Fruit fly (Drosophila melanogaster) whole organism, embryonic: Measurements from ENCODE around the gene sima.

ENCODE experiments used
- Awh ChIP-seq: fragments of 200-800 bp; sonication (Bioruptor generic); IDR thresholded peaks from 2 replicates; pipeline ENCODE4, ENCODE4 v1.3.6; 2022; ENCODE audit warnings: missing biosample characterization, missing genetic modification characterization
- CG10147 ChIP-seq: fragments of 200-800 bp; sonication (Bioruptor generic); optimal IDR thresholded peaks from 2 replicates; lab custom pipeline; 2019; ENCODE audit warnings: missing biosample characterization, mild to moderate bottlenecking, missing genetic modification characterization, moderate library complexity
- CG11504 ChIP-seq: fragments of 200-800 bp; sonication (Bioruptor generic); optimal IDR thresholded peaks from 3 replicates; lab custom pipeline; 2019; ENCODE audit warnings: missing biosample characterization, mild to moderate bottlenecking, missing genetic modification characterization, moderate library complexity
- CG14860 ChIP-seq: fragments of 200-800 bp; sonication (Bioruptor generic); IDR thresholded peaks from 3 replicates; pipeline ENCODE4 v1.3.6; 2022; ENCODE audit warnings: missing biosample characterization, missing genetic modification characterization; ENCODE audit not compliant: partially characterized antibody
- CG15269 ChIP-seq: fragments of 200-800 bp; sonication (Bioruptor generic); optimal IDR thresholded peaks from 2 replicates; lab custom pipeline; 2018; ENCODE audit warnings: missing biosample characterization, mild to moderate bottlenecking, missing genetic modification characterization, moderate library complexity
- CG1603 ChIP-seq: fragments of 200-800 bp; sonication (Bioruptor generic); optimal IDR thresholded peaks from 2 replicates; lab custom pipeline; 2019; ENCODE audit warnings: missing biosample characterization, mild to moderate bottlenecking, missing genetic modification characterization, moderate library complexity
- CG17359 ChIP-seq: fragments of 200-800 bp; sonication (Bioruptor generic); optimal IDR thresholded peaks from 3 replicates; lab custom pipeline; 2018; ENCODE audit warnings: missing biosample characterization, mild to moderate bottlenecking, missing genetic modification characterization, moderate library complexity
- CG1832 ChIP-seq: fragments of 200-800 bp; sonication (Bioruptor generic); optimal IDR thresholded peaks from 2 replicates; lab custom pipeline; 2017; ENCODE audit warnings: missing biosample characterization, mild to moderate bottlenecking, missing genetic modification characterization, inconsistent platforms
- CG2678 ChIP-seq: fragments of 200-800 bp; sonication (Bioruptor generic); optimal IDR thresholded peaks from 3 replicates; lab custom pipeline; 2019; ENCODE audit warnings: missing biosample characterization, mild to moderate bottlenecking, missing genetic modification characterization, moderate library complexity
- CG32772 ChIP-seq: fragments of 200-800 bp; sonication (Bioruptor generic); IDR thresholded peaks from 2 replicates; pipeline ENCODE4 v1.3.6; 2022; ENCODE audit warnings: missing biosample characterization, missing genetic modification characterization
- CG3726 ChIP-seq: fragments of 200-800 bp; sonication (Bioruptor generic); IDR thresholded peaks from 3 replicates; pipeline ENCODE4, ENCODE4 v1.3.6; 2022; ENCODE audit warnings: missing biosample characterization, missing genetic modification characterization
- CG5180 ChIP-seq: fragments of 200-800 bp; sonication (Bioruptor generic); optimal IDR thresholded peaks from 3 replicates; lab custom pipeline; 2017; ENCODE audit warnings: missing biosample characterization, missing genetic modification characterization, mild to moderate bottlenecking, moderate library complexity, missing genetic modification reagents
- CG7839 ChIP-seq: fragments of 200-800 bp; sonication (Bioruptor generic); optimal IDR thresholded peaks from 3 replicates; lab custom pipeline; 2018; ENCODE audit warnings: missing biosample characterization, mild to moderate bottlenecking, missing genetic modification characterization, moderate library complexity
- CG9932 ChIP-seq: fragments of 200-800 bp; sonication (Bioruptor generic); IDR thresholded peaks from 2 replicates; pipeline ENCODE4 v1.3.6; 2022; ENCODE audit warnings: missing biosample characterization, missing genetic modification characterization
- H15 ChIP-seq: fragments of 200-800 bp; sonication (Bioruptor generic); IDR thresholded peaks from 3 replicates; pipeline ENCODE4 v1.3.6; 2022; ENCODE audit warnings: missing biosample characterization, missing genetic modification characterization
- H2.0 ChIP-seq: fragments of 200-800 bp; sonication (Bioruptor generic); IDR thresholded peaks from 2 replicates; pipeline ENCODE4 v1.3.6; 2022; ENCODE audit warnings: missing biosample characterization, missing genetic modification characterization
- Hsf ChIP-seq: fragments of 200-800 bp; sonication (Bioruptor generic); optimal IDR thresholded peaks from 3 replicates; lab custom pipeline; 2016; ENCODE audit warnings: missing biosample characterization, missing genetic modification characterization
- Jarid2 ChIP-seq: fragments of 200-800 bp; sonication (Bioruptor generic); optimal IDR thresholded peaks from 3 replicates; lab custom pipeline; 2017; ENCODE audit warnings: mild to moderate bottlenecking, missing biosample characterization, missing genetic modification reagents, missing genetic modification characterization
- Med ChIP-seq: fragments of 200-800 bp; sonication (Bioruptor generic); peaks from one replicate; lab custom pipeline; 2016; ENCODE audit warnings: missing biosample characterization, missing genetic modification characterization, mild to moderate bottlenecking, inconsistent platforms, moderate library complexity
- Mrtf ChIP-seq: fragments of 200-800 bp; sonication (Bioruptor generic); IDR thresholded peaks from 3 replicates; pipeline ENCODE4 v1.3.6; 2022; ENCODE audit warnings: missing biosample characterization, missing genetic modification characterization
- Myb ChIP-seq: fragments of 200-800 bp; sonication (Bioruptor generic); optimal IDR thresholded peaks from 2 replicates; lab custom pipeline; 2016; ENCODE audit warnings: missing biosample characterization, missing genetic modification characterization
- Ptx1 ChIP-seq: fragments of 200-800 bp; sonication (Bioruptor generic); IDR thresholded peaks from 2 replicates; pipeline ENCODE4 v1.3.6; 2022; ENCODE audit warnings: missing biosample characterization, missing genetic modification characterization
- Sox100B ChIP-seq: fragments of 200-800 bp; sonication (Bioruptor generic); optimal IDR thresholded peaks from 3 replicates; lab custom pipeline; 2018; ENCODE audit warnings: missing biosample characterization, mild to moderate bottlenecking, missing genetic modification characterization
- Sox102F ChIP-seq: fragments of 200-800 bp; sonication (Bioruptor generic); optimal IDR thresholded peaks from 2 replicates; lab custom pipeline; 2018; ENCODE audit warnings: missing biosample characterization, mild to moderate bottlenecking, missing genetic modification characterization, moderate library complexity
- Vsx1 ChIP-seq: fragments of 200-800 bp; sonication (Bioruptor generic); optimal IDR thresholded peaks from 2 replicates; lab custom pipeline; 2017; ENCODE audit warnings: missing biosample characterization, mild to moderate bottlenecking, missing genetic modification characterization, missing genetic modification reagents
- az2 ChIP-seq: fragments of 200-800 bp; sonication (Bioruptor generic); optimal IDR thresholded peaks from 3 replicates; lab custom pipeline; 2016; ENCODE audit warnings: missing biosample characterization, missing genetic modification characterization
- bsh ChIP-seq, 2 experiments: fragments of 200-800 bp; sonication (Bioruptor generic); optimal IDR thresholded peaks; 2 replicates each; lab custom pipeline; 2017 to 2018; ENCODE audit warnings: mild to moderate bottlenecking in 2 of 2, missing biosample characterization in 2 of 2, missing genetic modification characterization in 2 of 2, moderate library complexity in 1 of 2
- cad ChIP-seq: fragments of >200 bp; optimal IDR thresholded peaks from 2 replicates; lab custom pipeline; 2017; ENCODE audit warnings: missing biosample characterization, missing genetic modification characterization
- chm ChIP-seq: fragments of 200-800 bp; sonication (Bioruptor generic); IDR thresholded peaks from 2 replicates; pipeline ENCODE4 v1.3.6; 2022; ENCODE audit warnings: missing biosample characterization, missing genetic modification characterization
- ci ChIP-seq: fragments of 200-800 bp; sonication (Bioruptor generic); IDR thresholded peaks from 3 replicates; pipeline ENCODE4 v1.3.6; 2022; ENCODE audit warnings: missing biosample characterization, missing genetic modification characterization
- dan ChIP-seq: fragments of 200-800 bp; sonication (Bioruptor generic); IDR thresholded peaks from 2 replicates; pipeline ENCODE4 v1.3.6; 2022; ENCODE audit warnings: missing biosample characterization, missing genetic modification characterization
- gem ChIP-seq: fragments of 200-800 bp; sonication (Bioruptor generic); optimal IDR thresholded peaks from 2 replicates; lab custom pipeline; 2019; ENCODE audit warnings: missing biosample characterization, mild to moderate bottlenecking, missing genetic modification characterization, moderate library complexity
- hbn ChIP-seq: fragments of 200-800 bp; sonication (Bioruptor generic); IDR thresholded peaks from 2 replicates; pipeline ENCODE4 v1.3.6; 2022; ENCODE audit warnings: missing biosample characterization, missing genetic modification characterization; ENCODE audit not compliant: partially characterized antibody
- ind ChIP-seq: fragments of 200-800 bp; sonication (Bioruptor generic); optimal IDR thresholded peaks from 3 replicates; lab custom pipeline; 2016; ENCODE audit warnings: missing biosample characterization, missing genetic modification characterization
- jing ChIP-seq: fragments of 200-800 bp; sonication (Bioruptor generic); optimal IDR thresholded peaks from 2 replicates; lab custom pipeline; 2018; ENCODE audit warnings: missing biosample characterization, mild to moderate bottlenecking, missing genetic modification characterization
- lilli ChIP-seq: fragments of 200-800 bp; sonication (Bioruptor generic); optimal IDR thresholded peaks from 3 replicates; lab custom pipeline; 2016; ENCODE audit warnings: missing biosample characterization, missing genetic modification characterization
- lola ChIP-seq, 3 experiments: fragments of >200 bp in 2 of 3; fragments of 200-800 bp in 1 of 3; sonication (Bioruptor generic) in 1 of 3; optimal IDR thresholded peaks; 2 replicates each; lab custom pipeline; 2017 to 2019; ENCODE audit warnings: missing biosample characterization in 3 of 3, missing genetic modification characterization in 3 of 3, mild to moderate bottlenecking in 1 of 3, moderate library complexity in 1 of 3
- nom ChIP-seq: fragments of 200-800 bp; sonication (Bioruptor generic); optimal IDR thresholded peaks from 2 replicates; lab custom pipeline; 2017; ENCODE audit warnings: missing biosample characterization, missing genetic modification characterization, mild to moderate bottlenecking, moderate library complexity, missing genetic modification reagents
- pan ChIP-seq, 4 experiments: fragments of >200 bp in 3 of 4; fragments of 200-800 bp in 1 of 4; sonication (Bioruptor generic) in 1 of 4; optimal IDR thresholded peaks in 3 of 4; IDR thresholded peaks in 1 of 4; 2 replicates each; pipeline versions ENCODE4 v1.3.6 to Lab custom; 2017 to 2022; ENCODE audit warnings: missing biosample characterization in 2 of 4, missing genetic modification characterization in 2 of 4, mixed read lengths in 1 of 4
- phol ChIP-seq: fragments of 200-800 bp; sonication (Bioruptor generic); optimal IDR thresholded peaks from 3 replicates; lab custom pipeline; 2018; ENCODE audit warnings: missing biosample characterization, mild to moderate bottlenecking, missing genetic modification characterization, moderate library complexity
- prd ChIP-seq, 3 experiments: fragments of >200 bp in 2 of 3; fragments of 200-800 bp in 1 of 3; sonication (Bioruptor generic) in 1 of 3; optimal IDR thresholded peaks in 2 of 3; IDR thresholded peaks in 1 of 3; 2 replicates in 2 of 3; 3 replicates in 1 of 3; pipeline versions ENCODE4 v1.3.6 to Lab custom; 2017 to 2022; ENCODE audit warnings: missing biosample characterization in 1 of 3, missing genetic modification characterization in 1 of 3
- ranshi ChIP-seq: fragments of 200-800 bp; sonication (Bioruptor generic); IDR thresholded peaks from 2 replicates; pipeline ENCODE4 v1.3.6; 2022; ENCODE audit warnings: missing biosample characterization, missing genetic modification characterization
- salm ChIP-seq: fragments of 200-800 bp; sonication (Bioruptor generic); optimal IDR thresholded peaks from 2 replicates; lab custom pipeline; 2018; ENCODE audit warnings: missing biosample characterization, mild to moderate bottlenecking, missing genetic modification characterization
- ttk ChIP-seq: fragments of 200-800 bp; sonication (Bioruptor generic); IDR thresholded peaks from 2 replicates; pipeline ENCODE4 v2.1.2; 2022; ENCODE audit warnings: missing biosample characterization, missing genetic modification characterization
- tup ChIP-seq: fragments of 200-800 bp; sonication (Bioruptor generic); optimal IDR thresholded peaks from 2 replicates; lab custom pipeline; 2016; ENCODE audit warnings: missing biosample characterization, mild to moderate bottlenecking, missing genetic modification characterization, moderate library complexity
- vvl ChIP-seq: fragments of 200-800 bp; sonication (Bioruptor generic); IDR thresholded peaks from 2 replicates; pipeline ENCODE4 v1.3.6; 2022; ENCODE audit warnings: missing biosample characterization, missing genetic modification characterization

Gene sima

dm6 chr3R:30092700-30093044, 34.6 kb downstream of the sima start (continued):
- TF ChIP-seq tup (GFP tag; lab: Kevin White, UChicago) = peak; percentile 72

- TF ChIP-seq Hsf = no peak
- no peak for TF ChIP-seq Awh (GFP tag; lab: Robert Waterston, UW)
- TF ChIP-seq salm = no peak
- no peak for TF ChIP-seq Myb (GFP tag; lab: Kevin White, UChicago)
- TF ChIP-seq CG10147 (GFP tag; lab: Kevin White, UChicago) = no peak
- TF ChIP-seq dan (GFP tag; lab: Robert Waterston, UW) = no peak
- TF ChIP-seq jing (GFP tag; lab: Kevin White, UChicago) = no peak
- TF ChIP-seq phol (tag; lab: Kevin White, UChicago) = no peak
- TF ChIP-seq CG3726 (GFP tag; lab: Robert Waterston, UW) = no peak
- TF ChIP-seq hbn (GFP tag; lab: Robert Waterston, UW) = no peak
- TF ChIP-seq cad (GFP tag; lab: Kevin White, UChicago) = no peak
- no peak for TF ChIP-seq Jarid2
- no peak for TF ChIP-seq Sox100B (GFP tag; lab: Kevin White, UChicago)
- no peak for TF ChIP-seq ci
- no peak for TF ChIP-seq chm
- no peak for TF ChIP-seq vvl (GFP tag; lab: Robert Waterston, UW)
Measured at dm6 chr3R:30095381-30095780, 37.3 kb downstream of the sima start.

dm6 chr3R:30095855-30096254, 37.7 kb downstream of the sima start:
- TF ChIP-seq ind (GFP tag; lab: Kevin White, UChicago) = peak; percentile 42
- TF ChIP-seq CG15269 (tag; lab: Kevin White, UChicago) = peak; percentile 5
- no peak for TF ChIP-seq prd (optimal IDR thresholded peaks at IDR 0.05; lab: Kevin White, UChicago)
- peak; percentile 56; the same call in 1 of the 3 replicates for TF ChIP-seq prd (GFP tag; IDR thresholded peaks at IDR 0.05; lab: Robert Waterston, UW)
- TF ChIP-seq CG1832 (GFP tag; lab: Kevin White, UChicago) = no peak
- 0 out of 3 replicates have a peak, but pooled peaks have one; percentile 29 for TF ChIP-seq Mrtf
- TF ChIP-seq CG17359 (tag; lab: Kevin White, UChicago) = peak; percentile 18
- TF ChIP-seq nom (GFP tag; lab: Kevin White, UChicago) = peak; percentile 30
- TF ChIP-seq CG14860 = no peak
- peak; percentile 32; the same call in 1 of the 2 replicates for TF ChIP-seq CG32772
- peak; percentile 33 for TF ChIP-seq CG1603 (tag; lab: Kevin White, UChicago)
- peak; percentile 27; the same call in 1 of the 2 replicates for TF ChIP-seq H2.0 (GFP tag; lab: Robert Waterston, UW)
- TF ChIP-seq CG7839 = peak; percentile 12
- TF ChIP-seq H15 (GFP tag; lab: Robert Waterston, UW) = 0 out of 3 replicates have a peak, but pooled peaks have one; percentile 34
- TF ChIP-seq CG2678 (tag; lab: Kevin White, UChicago) = peak; percentile 22
- TF ChIP-seq Vsx1 (GFP tag; lab: Kevin White, UChicago) = no peak
- peak; percentile 25 for TF ChIP-seq gem (tag; lab: Kevin White, UChicago)
- TF ChIP-seq pan (optimal IDR thresholded peaks at IDR 0.05; lab: Kevin White, UChicago) = no peak
- peak in 1 of 2 experiments; percentile 40 for TF ChIP-seq pan (GFP tag; optimal IDR thresholded peaks at IDR 0.05 in 1 of 2, IDR thresholded peaks at IDR 0.05 in 1 of 2)
- TF ChIP-seq lola (GFP tag; optimal IDR thresholded peaks at IDR 0.05; lab: Kevin White, UChicago) = no peak
- TF ChIP-seq ranshi = peak; percentile 46; the same call in 1 of the 2 replicates
- TF ChIP-seq Med (GFP tag; lab: Kevin White, UChicago) = peak; percentile 80
- TF ChIP-seq CG11504 (tag; lab: Kevin White, UChicago) = peak; percentile 30
- TF ChIP-seq az2 = no peak
- 0 out of 3 replicates have a peak, but pooled peaks have one; percentile 12 for TF ChIP-seq CG3726 (GFP tag; lab: Robert Waterston, UW)
- TF ChIP-seq Ptx1 (GFP tag; lab: Robert Waterston, UW) = peak; percentile 46
- no peak for TF ChIP-seq CG5180 (GFP tag; lab: Kevin White, UChicago)
- peak in 1 of 2 experiments; percentile 58 for TF ChIP-seq bsh (GFP tag; optimal IDR thresholded peaks at IDR 0.05; lab: Kevin White, UChicago)
- TF ChIP-seq ttk (GFP tag; lab: Robert Waterston, UW) = peak; percentile 25; the same call in 1 of the 2 replicates
- TF ChIP-seq CG9932 (GFP tag; lab: Robert Waterston, UW) = peak; percentile 45
- peak; percentile 24 for TF ChIP-seq lilli
- TF ChIP-seq Sox102F (GFP tag; lab: Kevin White, UChicago) = peak; percentile 23
